Fruit fly (Drosophila melanogaster): Measurements from ENCODE around the gene mRpL9.
A peak's percentile ranks its signal among the peaks of the same experiment; 100 is the strongest.

The mRpL9 gene

DNA sequence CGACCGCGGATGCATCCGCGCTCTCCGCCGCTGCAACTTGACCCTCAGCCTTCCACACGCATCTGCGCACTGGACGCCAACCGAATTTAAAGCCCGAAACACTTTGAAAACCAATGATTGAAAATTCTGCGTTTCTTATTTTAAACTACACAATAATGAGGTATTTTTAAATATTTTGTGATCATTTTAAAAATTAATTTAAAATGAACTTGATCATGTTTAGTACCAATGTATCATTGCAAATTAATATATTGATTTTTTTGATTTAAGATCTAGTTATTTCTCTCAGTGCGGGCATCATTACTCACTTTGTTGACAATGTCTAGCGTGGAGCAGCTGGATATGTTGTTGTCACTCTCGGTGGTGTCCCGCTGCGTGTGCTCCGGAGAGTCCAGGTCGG is 36.3 kb downstream of the mRpL9 start (continued):
- TF ChIP-seq br (optimal IDR thresholded peaks at IDR 0.05) (no peak), dm (GFP tag; optimal IDR thresholded peaks at IDR 0.05) (no peak), Lim3 (GFP tag; IDR thresholded peaks at IDR 0.05) (no peak), CG17829 (tag; optimal IDR thresholded peaks at IDR 0.05) (peak; percentile 40), CG10321 (GFP tag; IDR thresholded peaks at IDR 0.05) (0 out of 2 replicates have a peak, but pooled peaks have one; percentile 8), CG12942 (GFP tag; optimal IDR thresholded peaks at IDR 0.05) (no peak), CG7271 (tag; optimal IDR thresholded peaks at IDR 0.05) (no peak), so (GFP tag; IDR thresholded peaks at IDR 0.05) (0 out of 3 replicates have a peak, but pooled peaks have one; percentile 51), lov (optimal IDR thresholded peaks at IDR 0.05) (no peak), lov (GFP tag; IDR thresholded peaks at IDR 0.05) (no peak), CG12744 (GFP tag; optimal IDR thresholded peaks at IDR 0.05) (no peak), bowl (GFP tag; IDR thresholded peaks at IDR 0.05) (no peak), az2 (GFP tag; optimal IDR thresholded peaks at IDR 0.05) (no peak), MESR4 (GFP tag; optimal IDR thresholded peaks at IDR 0.05) (no peak), CG14860 (GFP tag; IDR thresholded peaks at IDR 0.05; ENCODE audit: partially characterized antibody) (no peak), knrl (GFP tag; IDR thresholded peaks at IDR 0.05; ENCODE audit: partially characterized antibody) (no peak), sens (GFP tag) (peak; percentile 75), wdn (GFP tag; IDR thresholded peaks at IDR 0.05) (no peak), H2.0 (GFP tag; IDR thresholded peaks at IDR 0.05) (peak; percentile 23; the same call in 1 of the 2 replicates), CG6791 (GFP tag; IDR thresholded peaks at IDR 0.05; ENCODE audit: partially characterized antibody) (no peak), Fer2 (tag; optimal IDR thresholded peaks at IDR 0.05) (no peak), vfl (GFP tag; optimal IDR thresholded peaks at IDR 0.05) (no peak), hth (optimal IDR thresholded peaks at IDR 0.05) (no peak), CHES-1-like (GFP tag; optimal IDR thresholded peaks at IDR 0.05) (no peak), chif (GFP tag; optimal IDR thresholded peaks at IDR 0.05) (no peak), CG12659 (GFP tag; optimal IDR thresholded peaks at IDR 0.05) (peak; percentile 30), CG11504 (tag; optimal IDR thresholded peaks at IDR 0.05) (no peak), CG8765 (GFP tag; IDR thresholded peaks at IDR 0.05) (no peak), CG15073 (GFP tag; optimal IDR thresholded peaks at IDR 0.05) (no peak), Trl (optimal IDR thresholded peaks at IDR 0.05) (no peak), Trl (GFP tag; optimal IDR thresholded peaks at IDR 0.05) (no peak), CG15601 (tag; optimal IDR thresholded peaks at IDR 0.05) (no peak), sd (tag; optimal IDR thresholded peaks at IDR 0.05) (no peak), tx (GFP tag; optimal IDR thresholded peaks at IDR 0.05) (no peak), grn (GFP tag; optimal IDR thresholded peaks at IDR 0.05) (no peak), CG17186 (GFP tag; optimal IDR thresholded peaks at IDR 0.05) (no peak), CG11093 (GFP tag; IDR thresholded peaks at IDR 0.05) (no peak), CG10462 (GFP tag; optimal IDR thresholded peaks at IDR 0.05) (no peak), CG7357 (GFP tag; IDR thresholded peaks at IDR 0.05) (no peak), CG33557 (GFP tag; optimal IDR thresholded peaks at IDR 0.05) (no peak), Dll (GFP tag; IDR thresholded peaks at IDR 0.05; ENCODE audit: partially characterized antibody) (no peak), tin (GFP tag; optimal IDR thresholded peaks at IDR 0.05) (no peak), pb (GFP tag; optimal IDR thresholded peaks at IDR 0.05) (no peak), CG32532 (GFP tag; IDR thresholded peaks at IDR 0.05) (peak; percentile 37; the same call in 1 of the 2 replicates), otp (GFP tag; IDR thresholded peaks at IDR 0.05) (no peak), ERR (GFP tag; optimal IDR thresholded peaks at IDR 0.05) (no peak), Vsx1 (GFP tag; optimal IDR thresholded peaks at IDR 0.05) (no peak), CG13296 (GFP tag; optimal IDR thresholded peaks at IDR 0.05) (peak; percentile 20), CG11456 (GFP tag; IDR thresholded peaks at IDR 0.05) (no peak), fru (optimal IDR thresholded peaks at IDR 0.05) (no peak), sqz (GFP tag; optimal IDR thresholded peaks at IDR 0.05) (no peak), insv (GFP tag; optimal IDR thresholded peaks at IDR 0.05) (no peak), chm (GFP tag; IDR thresholded peaks at IDR 0.05) (no peak), CG2889 (GFP tag; IDR thresholded peaks at IDR 0.05) (no peak)
